Fruit fly (Drosophila melanogaster): ENCODE results near the gene CG2258.

dm6 chrX:8125224-8125649 is 23.3 kb upstream of the CG2258 start:
- TF ChIP-seq pan (optimal IDR thresholded peaks at IDR 0.05) (no peak), pan (GFP tag; optimal IDR thresholded peaks at IDR 0.05 in 1 of 2, IDR thresholded peaks at IDR 0.05 in 1 of 2) (peak in 1 of 2 experiments; percentile 58), Poxn (GFP tag; IDR thresholded peaks at IDR 0.05) (no peak), H2.0 (GFP tag; IDR thresholded peaks at IDR 0.05) (no peak), CG4617 (GFP tag; optimal IDR thresholded peaks at IDR 0.05; ENCODE audit: borderline replicate concordance) (no peak), CG18764 (GFP tag; optimal IDR thresholded peaks at IDR 0.05) (no peak), en (GFP tag; optimal IDR thresholded peaks at IDR 0.05) (no peak), CG4360 (GFP tag; IDR thresholded peaks at IDR 0.05) (no peak), Hr51 (GFP tag; optimal IDR thresholded peaks at IDR 0.05) (peak in 1 of 2 experiments; percentile 71), psq (GFP tag; optimal IDR thresholded peaks at IDR 0.05) (no peak), Sox102F (GFP tag; optimal IDR thresholded peaks at IDR 0.05) (peak; percentile 74)

Data from whole organism, embryonic.